Fruit fly (Drosophila melanogaster) whole organism, embryonic: ENCODE results near the gene Csk.

Experiments
- Atf-2 ChIP-seq: fragments of 200-800 bp; sonication (Bioruptor generic); optimal IDR thresholded peaks from 2 replicates; lab custom pipeline; 2016; ENCODE audit warnings: missing biosample characterization, missing genetic modification characterization
- BEAF-32 ChIP-seq: fragments of 200-800 bp; sonication (Bioruptor generic); optimal IDR thresholded peaks from 3 replicates; lab custom pipeline; 2017; ENCODE audit warnings: missing biosample characterization, missing genetic modification characterization, mild to moderate bottlenecking, moderate library complexity, missing genetic modification reagents
- Bteb2 ChIP-seq: fragments of 200-800 bp; sonication (Bioruptor generic); optimal IDR thresholded peaks from 2 replicates; lab custom pipeline; 2016; ENCODE audit warnings: missing biosample characterization, missing genetic modification characterization
- CG11085 ChIP-seq: fragments of 200-800 bp; sonication (Bioruptor generic); IDR thresholded peaks from 2 replicates; pipeline ENCODE4 v1.3.6; 2022; ENCODE audit warnings: missing biosample characterization, missing genetic modification characterization
- CG14441 ChIP-seq: fragments of 200-800 bp; sonication (Bioruptor generic); IDR thresholded peaks from 2 replicates; pipeline ENCODE4 v1.3.6; 2022; ENCODE audit warnings: missing biosample characterization, missing genetic modification characterization
- CG14860 ChIP-seq: fragments of 200-800 bp; sonication (Bioruptor generic); IDR thresholded peaks from 3 replicates; pipeline ENCODE4 v1.3.6; 2022; ENCODE audit warnings: missing biosample characterization, missing genetic modification characterization; ENCODE audit not compliant: partially characterized antibody
- CG15269 ChIP-seq: fragments of 200-800 bp; sonication (Bioruptor generic); optimal IDR thresholded peaks from 2 replicates; lab custom pipeline; 2018; ENCODE audit warnings: missing biosample characterization, mild to moderate bottlenecking, missing genetic modification characterization, moderate library complexity
- CG15514 ChIP-seq: fragments of 200-800 bp; sonication (Bioruptor generic); optimal IDR thresholded peaks from 3 replicates; lab custom pipeline; 2017; ENCODE audit warnings: missing biosample characterization, missing genetic modification characterization, mild to moderate bottlenecking, moderate library complexity, missing genetic modification reagents
- CG16815 ChIP-seq: fragments of 200-800 bp; sonication (Bioruptor generic); optimal IDR thresholded peaks from 3 replicates; lab custom pipeline; 2017; ENCODE audit warnings: missing biosample characterization, mild to moderate bottlenecking, missing genetic modification characterization
- CG17328 ChIP-seq: fragments of 200-800 bp; sonication (Bioruptor generic); IDR thresholded peaks from 2 replicates; pipeline ENCODE4 v1.3.6; 2022; ENCODE audit warnings: missing biosample characterization, missing genetic modification characterization
- CG2116 ChIP-seq: fragments of 200-800 bp; sonication (Bioruptor generic); optimal IDR thresholded peaks from 3 replicates; lab custom pipeline; 2018; ENCODE audit warnings: missing biosample characterization, mild to moderate bottlenecking, missing genetic modification characterization
- CG2199 ChIP-seq: fragments of 200-800 bp; sonication (Bioruptor generic); IDR thresholded peaks from 3 replicates; pipeline ENCODE4 v1.3.6; 2022; ENCODE audit warnings: missing biosample characterization, missing genetic modification characterization
- CG30403 ChIP-seq: fragments of 200-800 bp; sonication (Bioruptor generic); optimal IDR thresholded peaks from 3 replicates; lab custom pipeline; 2016; ENCODE audit warnings: missing biosample characterization, missing genetic modification characterization
- CG34422 ChIP-seq: fragments of 200-800 bp; sonication (Bioruptor generic); IDR thresholded peaks from 3 replicates; pipeline ENCODE4 v1.3.6; 2022; ENCODE audit warnings: missing biosample characterization, missing genetic modification characterization
- CG5245 ChIP-seq: fragments of 200-800 bp; sonication (Bioruptor generic); optimal IDR thresholded peaks from 3 replicates; lab custom pipeline; 2016; ENCODE audit warnings: missing biosample characterization, missing genetic modification characterization
- CG6254 ChIP-seq: fragments of 200-800 bp; sonication (Bioruptor generic); optimal IDR thresholded peaks from 3 replicates; lab custom pipeline; 2017; ENCODE audit warnings: mild to moderate bottlenecking, missing biosample characterization, missing genetic modification reagents, missing genetic modification characterization
- CG7556 ChIP-seq: fragments of 200-800 bp; sonication (Bioruptor generic); optimal IDR thresholded peaks from 2 replicates; lab custom pipeline; 2017; ENCODE audit warnings: missing biosample characterization, mild to moderate bottlenecking, missing genetic modification characterization
- CG7786 ChIP-seq: fragments of 200-800 bp; sonication (Bioruptor generic); optimal IDR thresholded peaks from 2 replicates; lab custom pipeline; 2016; ENCODE audit warnings: missing biosample characterization, missing genetic modification characterization
- CG8359 ChIP-seq: fragments of 200-800 bp; sonication (Bioruptor generic); optimal IDR thresholded peaks from 2 replicates; lab custom pipeline; 2017; ENCODE audit warnings: missing biosample characterization, mild to moderate bottlenecking, missing genetic modification characterization, borderline replicate concordance
- CoRest ChIP-seq: fragments of 200-800 bp; sonication (Bioruptor generic); optimal IDR thresholded peaks from 3 replicates; lab custom pipeline; 2018; ENCODE audit warnings: missing biosample characterization, mild to moderate bottlenecking, missing genetic modification characterization, moderate library complexity
- D19A ChIP-seq: fragments of 200-800 bp; optimal IDR thresholded peaks from 3 replicates; lab custom pipeline; 2019; ENCODE audit warnings: missing biosample characterization, mild to moderate bottlenecking, missing genetic modification characterization, moderate library complexity
- Ets65A ChIP-seq: fragments of 200-800 bp; sonication (Bioruptor generic); peaks from one replicate; lab custom pipeline; 2016; ENCODE audit warnings: missing biosample characterization, missing genetic modification characterization
- Ets97D ChIP-seq: fragments of 200-800 bp; sonication (Bioruptor generic); optimal IDR thresholded peaks from 3 replicates; lab custom pipeline; 2016; ENCODE audit warnings: missing biosample characterization, missing genetic modification characterization
- Gsc ChIP-seq: fragments of 200-800 bp; sonication (Bioruptor generic); IDR thresholded peaks from 2 replicates; pipeline ENCODE4 v1.3.6; 2022; ENCODE audit warnings: missing biosample characterization, missing genetic modification characterization
- HLH54F ChIP-seq: fragments of 200-800 bp; sonication (Bioruptor generic); optimal IDR thresholded peaks from 3 replicates; lab custom pipeline; 2016; ENCODE audit warnings: missing biosample characterization, missing genetic modification characterization
- Hey ChIP-seq: fragments of 200-800 bp; sonication (Bioruptor generic); optimal IDR thresholded peaks from 3 replicates; lab custom pipeline; 2018; ENCODE audit warnings: missing biosample characterization, mild to moderate bottlenecking, missing genetic modification characterization
- Hmr ChIP-seq: fragments of 200-800 bp; sonication (Bioruptor generic); optimal IDR thresholded peaks from 3 replicates; lab custom pipeline; 2017; ENCODE audit warnings: mild to moderate bottlenecking, missing biosample characterization, missing genetic modification reagents, missing genetic modification characterization
- Lim3 ChIP-seq: fragments of 200-800 bp; sonication (Bioruptor generic); IDR thresholded peaks from 2 replicates; pipeline ENCODE4 v1.3.6; 2022; ENCODE audit warnings: missing biosample characterization, missing genetic modification characterization
- Myb ChIP-seq: fragments of 200-800 bp; sonication (Bioruptor generic); optimal IDR thresholded peaks from 2 replicates; lab custom pipeline; 2016; ENCODE audit warnings: missing biosample characterization, missing genetic modification characterization
- Xrp1 ChIP-seq: fragments of 200-800 bp; sonication (Bioruptor generic); IDR thresholded peaks from 2 replicates; pipeline ENCODE4 v1.3.6; 2022; ENCODE audit warnings: missing biosample characterization, missing genetic modification characterization
- amos ChIP-seq: fragments of 200-800 bp; sonication (Bioruptor generic); IDR thresholded peaks from 2 replicates; pipeline ENCODE4 v1.3.6; 2022; ENCODE audit warnings: missing biosample characterization, missing genetic modification characterization; ENCODE audit not compliant: partially characterized antibody
- ase ChIP-seq: fragments of 200-800 bp; sonication (Bioruptor generic); IDR thresholded peaks from 3 replicates; pipeline ENCODE4 v1.3.6; 2022; ENCODE audit warnings: missing biosample characterization, missing genetic modification characterization
- cad ChIP-seq: fragments of >200 bp; optimal IDR thresholded peaks from 2 replicates; lab custom pipeline; 2017; ENCODE audit warnings: missing biosample characterization, missing genetic modification characterization
- chinmo ChIP-seq: fragments of 200-800 bp; sonication (Bioruptor generic); IDR thresholded peaks from 4 replicates; pipeline ENCODE4 v1.3.6; 2022; ENCODE audit warnings: missing biosample characterization, missing genetic modification characterization; ENCODE audit not compliant: partially characterized antibody
- chn ChIP-seq: fragments of 200-800 bp; sonication (Bioruptor generic); optimal IDR thresholded peaks from 2 replicates; lab custom pipeline; 2016; ENCODE audit warnings: missing biosample characterization, missing genetic modification characterization
- ci ChIP-seq: fragments of 200-800 bp; sonication (Bioruptor generic); IDR thresholded peaks from 3 replicates; pipeline ENCODE4 v1.3.6; 2022; ENCODE audit warnings: missing biosample characterization, missing genetic modification characterization
- cwo ChIP-seq: fragments of 200-800 bp; sonication (Bioruptor generic); optimal IDR thresholded peaks from 3 replicates; lab custom pipeline; 2017; ENCODE audit warnings: missing biosample characterization, missing genetic modification characterization, mild to moderate bottlenecking, moderate library complexity, missing genetic modification reagents
- emc ChIP-seq: fragments of 200-800 bp; sonication (Bioruptor generic); optimal IDR thresholded peaks from 2 replicates; lab custom pipeline; 2016; ENCODE audit warnings: missing biosample characterization, missing genetic modification characterization
- eve ChIP-seq, 2 experiments: fragments of >200 bp; optimal IDR thresholded peaks; 2 replicates each; lab custom pipeline; 2017; ENCODE audit warnings: missing biosample characterization in 2 of 2, missing genetic modification characterization in 2 of 2
- exex ChIP-seq: fragments of 200-800 bp; sonication (Bioruptor generic); optimal IDR thresholded peaks from 4 replicates; lab custom pipeline; 2018; ENCODE audit warnings: missing biosample characterization, mild to moderate bottlenecking, missing genetic modification characterization, moderate library complexity
- ftz-f1 ChIP-seq: fragments of 200-800 bp; sonication (Bioruptor generic); optimal IDR thresholded peaks from 2 replicates; lab custom pipeline; 2016; ENCODE audit warnings: missing biosample characterization, missing genetic modification characterization
- gcm ChIP-seq: fragments of 200-800 bp; sonication (Bioruptor generic); optimal IDR thresholded peaks from 2 replicates; lab custom pipeline; 2019; ENCODE audit warnings: missing biosample characterization, mild to moderate bottlenecking, missing genetic modification characterization, moderate library complexity
- h ChIP-seq: fragments of >200 bp; optimal IDR thresholded peaks from 2 replicates; lab custom pipeline; 2017
- ham ChIP-seq: fragments of 200-800 bp; sonication (Bioruptor generic); IDR thresholded peaks from 2 replicates; pipeline ENCODE4 v1.3.6; 2022; ENCODE audit warnings: missing biosample characterization, missing genetic modification characterization
- inv ChIP-seq: fragments of 200-800 bp; sonication (Bioruptor generic); IDR thresholded peaks from 2 replicates; pipeline ENCODE4 v1.3.6; 2022; ENCODE audit warnings: missing biosample characterization, missing genetic modification characterization; ENCODE audit not compliant: partially characterized antibody
- mirr ChIP-seq: fragments of 200-800 bp; sonication (Bioruptor generic); optimal IDR thresholded peaks from 3 replicates; lab custom pipeline; 2018; ENCODE audit warnings: missing biosample characterization, mild to moderate bottlenecking, missing genetic modification characterization
- pros ChIP-seq: fragments of 200-800 bp; sonication (Bioruptor generic); optimal IDR thresholded peaks from 3 replicates; lab custom pipeline; 2019; ENCODE audit warnings: missing biosample characterization, mild to moderate bottlenecking, missing genetic modification characterization, moderate library complexity
- scrt ChIP-seq: fragments of 200-800 bp; sonication (Bioruptor generic); optimal IDR thresholded peaks from 2 replicates; lab custom pipeline; 2018; ENCODE audit warnings: missing biosample characterization, mild to moderate bottlenecking, missing genetic modification characterization, moderate library complexity
- slbo ChIP-seq: fragments of 200-800 bp; sonication (Bioruptor generic); IDR thresholded peaks from 2 replicates; pipeline ENCODE4 v1.3.6; 2022; ENCODE audit warnings: missing biosample characterization, missing genetic modification characterization
- unc-4 ChIP-seq: fragments of 200-800 bp; sonication (Bioruptor generic); IDR thresholded peaks from 2 replicates; pipeline ENCODE4 v1.3.6; 2022; ENCODE audit warnings: missing biosample characterization, missing genetic modification characterization; ENCODE audit not compliant: partially characterized antibody
- unpg ChIP-seq: fragments of 200-800 bp; sonication (Bioruptor generic); optimal IDR thresholded peaks from 3 replicates; lab custom pipeline; 2018; ENCODE audit warnings: missing biosample characterization, mild to moderate bottlenecking, missing genetic modification characterization, moderate library complexity

Gene Csk

dm6 chr3R:11671784-11672183, 21.3 kb upstream of the Csk start:
- TF ChIP-seq h (lab: Kevin White, UChicago), result no peak
- no peak for TF ChIP-seq Ets97D (GFP tag; lab: Kevin White, UChicago)
- TF ChIP-seq Atf-2 (GFP tag; lab: Kevin White, UChicago), result no peak
- no peak for TF ChIP-seq cad (GFP tag; lab: Kevin White, UChicago)
- TF ChIP-seq CG11085, result no peak
- TF ChIP-seq ase, result no peak
- no peak for TF ChIP-seq Lim3 (GFP tag; lab: Robert Waterston, UW)
- no peak for TF ChIP-seq ci (GFP tag; lab: Robert Waterston, UW)
- peak; percentile 83 for TF ChIP-seq Ets65A (GFP tag; lab: Kevin White, UChicago)
- TF ChIP-seq CG6254 (GFP tag; lab: Kevin White, UChicago), result no peak
- no peak for TF ChIP-seq CG16815 (GFP tag; lab: Kevin White, UChicago)
- no peak for TF ChIP-seq CG7556 (GFP tag; lab: Kevin White, UChicago)
- TF ChIP-seq gcm (GFP tag; lab: Kevin White, UChicago), result no peak
- no peak for TF ChIP-seq pros (GFP tag; lab: Kevin White, UChicago)
- TF ChIP-seq slbo, result 0 out of 2 replicates have a peak, but pooled peaks have one; percentile 5
- no peak for TF ChIP-seq amos (GFP tag; lab: Robert Waterston, UW)
- TF ChIP-seq D19A (tag; lab: Kevin White, UChicago), result peak; percentile 79
- no peak for TF ChIP-seq chn (GFP tag; lab: Kevin White, UChicago)
- TF ChIP-seq emc (GFP tag; lab: Kevin White, UChicago), result peak; percentile 5

dm6 chr3R:11670888-11671287, 20.4 kb upstream of the Csk start:
- TF ChIP-seq Gsc (GFP tag; lab: Robert Waterston, UW) (no peak), amos (GFP tag; lab: Robert Waterston, UW) (no peak), ftz-f1 (GFP tag; lab: Kevin White, UChicago) (no peak), inv (no peak), CG17328 (GFP tag; lab: Robert Waterston, UW) (no peak), CG5245 (GFP tag; lab: Kevin White, UChicago) (no peak), unpg (no peak), eve (GFP tag; optimal IDR thresholded peaks at IDR 0.05; lab: Kevin White, UChicago) (no peak), CG30403 (GFP tag; lab: Kevin White, UChicago) (no peak), CG34422 (no peak), Xrp1 (GFP tag; lab: Robert Waterston, UW) (no peak), scrt (GFP tag; lab: Kevin White, UChicago) (no peak), cwo (GFP tag; lab: Kevin White, UChicago) (no peak), unc-4 (GFP tag; lab: Robert Waterston, UW) (no peak), CG7786 (GFP tag; lab: Kevin White, UChicago) (no peak), chinmo (0 out of 4 replicates have a peak, but pooled peaks have one; percentile 27), Myb (GFP tag; lab: Kevin White, UChicago) (no peak), Bteb2 (GFP tag; lab: Kevin White, UChicago) (no peak), ham (GFP tag; lab: Robert Waterston, UW) (no peak), Hey (tag; lab: Kevin White, UChicago) (peak; percentile 49), HLH54F (GFP tag; lab: Kevin White, UChicago) (no peak), Hmr (no peak), CG15514 (GFP tag; lab: Kevin White, UChicago) (no peak), exex (tag; lab: Kevin White, UChicago) (peak; percentile 79), CG14441 (no peak), BEAF-32 (GFP tag; lab: Kevin White, UChicago) (no peak), CG15269 (tag; lab: Kevin White, UChicago) (no peak), mirr (GFP tag; lab: Kevin White, UChicago) (peak; percentile 63), CoRest (tag; lab: Kevin White, UChicago) (no peak), CG2199 (GFP tag; lab: Robert Waterston, UW) (no peak), CG14860 (GFP tag; lab: Robert Waterston, UW) (no peak), CG2116 (GFP tag; lab: Kevin White, UChicago) (no peak), CG8359 (GFP tag; lab: Kevin White, UChicago) (no peak), CG16815 (GFP tag; lab: Kevin White, UChicago) (no peak)
